Worm (Caenorhabditis elegans) whole organism, mixed stage, embryonic: ENCODE data around the gene cdh-7.

Source experiments
- M03D4.4 ChIP-seq: sonication (generic microtip); optimal IDR thresholded peaks from 2 replicates; lab custom pipeline; 2017; ENCODE audit warnings: mild to moderate bottlenecking, missing genetic modification characterization, missing compliant biosample characterization
- bed-3 ChIP-seq: fragments of 200-800 bp; sonication (Bioruptor generic); optimal IDR thresholded peaks from 3 replicates; lab custom pipeline; 2018; ENCODE audit warnings: mild to moderate bottlenecking, missing genetic modification characterization, moderate library complexity, missing compliant biosample characterization
- blmp-1 ChIP-seq: fragments of 150-350 bp; optimal IDR thresholded peaks from 2 replicates; lab custom pipeline; 2014; ENCODE audit warnings: missing biosample characterization, missing genetic modification characterization
- ceh-39 ChIP-seq: fragments of 150-350 bp; optimal IDR thresholded peaks from 2 replicates; lab custom pipeline; 2014; ENCODE audit warnings: missing biosample characterization, missing genetic modification characterization
- ceh-43 ChIP-seq: fragments of 200-800 bp; sonication (Bioruptor generic); optimal IDR thresholded peaks from 2 replicates; lab custom pipeline; 2018; ENCODE audit warnings: mild to moderate bottlenecking, missing genetic modification characterization, moderate library complexity, missing compliant biosample characterization
- ceh-83 ChIP-seq: fragments of 200-800 bp; sonication (Bioruptor generic); optimal IDR thresholded peaks from 2 replicates; lab custom pipeline; 2018; ENCODE audit warnings: mild to moderate bottlenecking, missing genetic modification characterization, missing compliant biosample characterization
- ces-1 ChIP-seq: fragments of 150-350 bp; optimal IDR thresholded peaks from 2 replicates; lab custom pipeline; 2014; ENCODE audit warnings: missing biosample characterization, missing genetic modification reagents, missing genetic modification characterization
- cnd-1 ChIP-seq: fragments of 200-800 bp; sonication (Bioruptor generic); optimal IDR thresholded peaks from 2 replicates; lab custom pipeline; 2018; ENCODE audit warnings: mild to moderate bottlenecking, missing genetic modification characterization, missing compliant biosample characterization
- drap-1 ChIP-seq: fragments of 200-800 bp; sonication (Bioruptor generic); optimal IDR thresholded peaks from 3 replicates; lab custom pipeline; 2018; ENCODE audit warnings: mild to moderate bottlenecking, missing genetic modification characterization, missing compliant biosample characterization
- elt-1 ChIP-seq: sonication (generic microtip); optimal IDR thresholded peaks from 2 replicates; lab custom pipeline; 2017; ENCODE audit warnings: missing genetic modification characterization, mild to moderate bottlenecking, missing compliant biosample characterization, antibody characterized with exemption, moderate library complexity, borderline replicate concordance; ENCODE audit not compliant: insufficient read depth
- elt-3 ChIP-seq: fragments of 150-350 bp; optimal IDR thresholded peaks from 2 replicates; lab custom pipeline; 2014; ENCODE audit warnings: missing biosample characterization, missing genetic modification characterization
- flh-1 ChIP-seq: fragments of 200-800 bp; sonication (Bioruptor generic); optimal IDR thresholded peaks from 2 replicates; lab custom pipeline; 2018; ENCODE audit warnings: mild to moderate bottlenecking, missing genetic modification characterization, moderate library complexity, missing compliant biosample characterization
- ham-2 ChIP-seq: fragments of 200-800 bp; sonication (Bioruptor generic); optimal IDR thresholded peaks from 2 replicates; lab custom pipeline; 2018; ENCODE audit warnings: mild to moderate bottlenecking, missing genetic modification characterization, missing compliant biosample characterization
- hlh-1 ChIP-seq: fragments of 150-350 bp; optimal IDR thresholded peaks from 2 replicates; lab custom pipeline; 2014; ENCODE audit warnings: missing biosample characterization, missing genetic modification reagents, missing genetic modification characterization
- lin-13 ChIP-seq: fragments of 150-350 bp; optimal IDR thresholded peaks from 2 replicates; lab custom pipeline; 2014; ENCODE audit warnings: missing biosample characterization, missing genetic modification characterization
- lin-32 ChIP-seq: fragments of 200-800 bp; sonication (Bioruptor generic); optimal IDR thresholded peaks from 2 replicates; lab custom pipeline; 2018; ENCODE audit warnings: mild to moderate bottlenecking, missing genetic modification characterization, missing compliant biosample characterization
- mab-5 ChIP-seq: fragments of 150-350 bp; optimal IDR thresholded peaks from 2 replicates; lab custom pipeline; 2014; ENCODE audit warnings: missing biosample characterization, missing genetic modification characterization
- mep-1 ChIP-seq: fragments of 150-350 bp; optimal IDR thresholded peaks from 2 replicates; lab custom pipeline; 2017; ENCODE audit warnings: missing biosample characterization, missing genetic modification reagents, missing genetic modification characterization, inconsistent platforms
- mls-2 ChIP-seq: sonication (generic microtip); optimal IDR thresholded peaks from 2 replicates; lab custom pipeline; 2016; ENCODE audit warnings: mild to moderate bottlenecking, missing genetic modification characterization, moderate library complexity, missing compliant biosample characterization
- nhr-12 ChIP-seq: fragments of 150-350 bp; optimal IDR thresholded peaks from 2 replicates; lab custom pipeline; 2014; ENCODE audit warnings: missing biosample characterization, missing genetic modification characterization
- nhr-2 ChIP-seq: fragments of 150-350 bp; optimal IDR thresholded peaks from 2 replicates; lab custom pipeline; 2014; ENCODE audit warnings: missing biosample characterization, missing genetic modification characterization
- nhr-237 ChIP-seq: fragments of 150-350 bp; optimal IDR thresholded peaks from 2 replicates; lab custom pipeline; 2014; ENCODE audit warnings: missing biosample characterization, missing genetic modification characterization
- nhr-28 ChIP-seq: fragments of 150-350 bp; optimal IDR thresholded peaks from 2 replicates; lab custom pipeline; 2014; ENCODE audit warnings: missing biosample characterization, missing genetic modification characterization
- nhr-76 ChIP-seq: sonication (generic microtip); optimal IDR thresholded peaks from 2 replicates; lab custom pipeline; 2017; ENCODE audit warnings: missing biosample characterization, missing genetic modification characterization
- pha-4 ChIP-seq: fragments of 150-350 bp; optimal IDR thresholded peaks from 2 replicates; lab custom pipeline; 2018; ENCODE audit warnings: missing biosample characterization, missing genetic modification reagents, missing genetic modification characterization
- snpc-4 ChIP-seq: fragments of 150-350 bp; optimal IDR thresholded peaks from 2 replicates; lab custom pipeline; 2014; ENCODE audit warnings: missing biosample characterization, missing genetic modification characterization
- sptf-1 ChIP-seq: sonication (generic microtip); optimal IDR thresholded peaks from 2 replicates; lab custom pipeline; 2017; ENCODE audit warnings: mild to moderate bottlenecking, missing genetic modification characterization, moderate library complexity, missing compliant biosample characterization
- tbx-8 ChIP-seq: fragments of 200-800 bp; sonication (Bioruptor generic); optimal IDR thresholded peaks from 2 replicates; lab custom pipeline; 2018; ENCODE audit warnings: mild to moderate bottlenecking, missing genetic modification characterization, moderate library complexity, missing compliant biosample characterization
- unc-120 ChIP-seq: sonication (generic microtip); optimal IDR thresholded peaks from 2 replicates; lab custom pipeline; 2017; ENCODE audit warnings: missing genetic modification characterization, missing compliant biosample characterization; ENCODE audit not compliant: poor library complexity, severe bottlenecking
- unc-62 ChIP-seq: fragments of 150-350 bp; optimal IDR thresholded peaks from 2 replicates; lab custom pipeline; 2014; ENCODE audit warnings: missing biosample characterization, missing genetic modification reagents, missing genetic modification characterization
- zip-8 ChIP-seq: fragments of 150-350 bp; optimal IDR thresholded peaks from 2 replicates; lab custom pipeline; 2014; ENCODE audit warnings: missing biosample characterization, missing genetic modification characterization
- ztf-11 ChIP-seq: fragments of 150-350 bp; optimal IDR thresholded peaks from 2 replicates; lab custom pipeline; 2014; ENCODE audit warnings: missing biosample characterization, missing genetic modification characterization

The cdh-7 gene

ce11 chrII:14805686-14806085, 37.3 kb upstream of the cdh-7 start, which contains the start of gene srt-11:
TSS of gene srt-11 (plus strand) at chrII:14805986.
- TF ChIP-seq mab-5 (tag; lab: Kevin White, UChicago): no peak
- TF ChIP-seq sptf-1 (tag; lab: Kevin White, UChicago): no peak
- TF ChIP-seq hlh-1: no peak
- TF ChIP-seq mls-2 (tag; lab: Kevin White, UChicago): no peak
- TF ChIP-seq nhr-2: no peak
- no peak for TF ChIP-seq cnd-1 (tag; lab: Kevin White, UChicago)
- TF ChIP-seq nhr-76 (tag; lab: Kevin White, UChicago): no peak
- no peak for TF ChIP-seq nhr-237
- TF ChIP-seq ceh-83: no peak
- TF ChIP-seq ztf-11 (tag; lab: Kevin White, UChicago): no peak
- TF ChIP-seq lin-13 (tag; lab: Kevin White, UChicago): no peak
- no peak for TF ChIP-seq unc-62
- no peak for TF ChIP-seq drap-1 (GFP tag; lab: Kevin White, UChicago)
- TF ChIP-seq ces-1 (GFP tag; lab: Kevin White, UChicago): no peak

DNA sequence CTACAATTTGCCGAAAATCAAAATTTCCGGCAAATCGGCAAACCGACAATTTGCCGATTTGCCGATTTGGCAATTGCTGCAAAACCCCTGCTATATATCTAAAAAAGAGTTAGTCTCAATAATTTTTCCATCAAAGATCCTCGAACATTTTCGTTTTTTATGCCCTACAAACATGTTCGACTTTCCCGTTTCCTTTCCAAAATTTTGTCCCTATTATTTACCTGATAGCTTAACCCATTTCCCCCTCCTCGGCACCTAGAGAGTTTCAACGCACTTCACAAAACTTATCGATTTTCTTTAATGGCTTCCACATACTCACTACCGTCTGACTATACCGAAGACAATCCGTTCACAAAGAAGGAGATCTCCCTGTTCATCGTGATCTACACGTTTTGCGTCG, 34.3 kb upstream of the cdh-7 start, which contains the start of gene W01D2.6:
W01D2.6 (plus strand) TSS at position 301 of the 400 bp plus-strand sequence.
- TF ChIP-seq bed-3 (GFP tag; lab: Kevin White, UChicago): no peak
- no peak for TF ChIP-seq nhr-12 (tag; lab: Kevin White, UChicago)
- no peak for TF ChIP-seq M03D4.4 (tag; lab: Kevin White, UChicago)
- no peak for TF ChIP-seq ceh-43 (GFP tag; lab: Kevin White, UChicago)
- no peak for TF ChIP-seq blmp-1 (tag; lab: Kevin White, UChicago)
- TF ChIP-seq drap-1 (GFP tag; lab: Kevin White, UChicago): no peak
- no peak for TF ChIP-seq flh-1
- no peak for TF ChIP-seq sptf-1 (tag; lab: Kevin White, UChicago)
- no peak for TF ChIP-seq elt-3 (tag; lab: Kevin White, UChicago)
- no peak for TF ChIP-seq nhr-76 (tag; lab: Kevin White, UChicago)
- no peak for TF ChIP-seq hlh-1
- TF ChIP-seq ham-2: no peak
- TF ChIP-seq unc-120 (tag; lab: Kevin White, UChicago): no peak
- no peak for TF ChIP-seq snpc-4 (tag; lab: Kevin White, UChicago)
- no peak for TF ChIP-seq zip-8
- no peak for TF ChIP-seq ces-1 (GFP tag; lab: Kevin White, UChicago)
- no peak for TF ChIP-seq nhr-28

DNA sequence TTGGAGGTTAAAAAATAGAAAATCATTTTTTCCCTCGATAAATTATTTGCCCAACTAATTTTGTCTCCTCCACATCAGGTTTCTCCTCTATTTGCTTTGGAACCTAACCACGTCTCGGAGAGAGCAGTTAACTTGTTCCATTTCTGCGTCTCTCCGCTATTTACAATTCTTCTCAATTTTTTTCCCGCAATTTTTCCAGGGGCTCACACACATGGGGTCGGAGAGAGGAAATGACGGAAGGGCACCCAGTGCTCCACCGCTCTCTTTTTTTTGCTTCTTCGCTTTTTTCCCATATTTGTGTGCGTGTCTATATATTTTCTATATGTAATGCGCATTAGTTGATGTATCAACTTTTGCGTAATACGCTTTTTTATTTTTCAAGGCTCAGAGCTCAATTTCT, 32.4 kb upstream of the cdh-7 start:
- no peak for TF ChIP-seq ceh-39 (tag; lab: Kevin White, UChicago)
- no peak for TF ChIP-seq tbx-8 (GFP tag; lab: Kevin White, UChicago)
- TF ChIP-seq ces-1 (GFP tag; lab: Kevin White, UChicago): peak; percentile 26
- no peak for TF ChIP-seq zip-8
- no peak for TF ChIP-seq mab-5 (tag; lab: Kevin White, UChicago)
- no peak for TF ChIP-seq elt-1 (tag; lab: Kevin White, UChicago)
- no peak for TF ChIP-seq hlh-1
- no peak for TF ChIP-seq drap-1 (GFP tag; lab: Kevin White, UChicago)
- no peak for TF ChIP-seq sptf-1 (tag; lab: Kevin White, UChicago)
- TF ChIP-seq mep-1 (tag; lab: Kevin White, UChicago): no peak
- peak; percentile 3 for TF ChIP-seq pha-4 (tag; lab: Kevin White, UChicago)
- no peak for TF ChIP-seq nhr-28
- no peak for TF ChIP-seq unc-120 (tag; lab: Kevin White, UChicago)
- no peak for TF ChIP-seq ztf-11 (tag; lab: Kevin White, UChicago)
- TF ChIP-seq mls-2 (tag; lab: Kevin White, UChicago): no peak

- TF ChIP-seq nhr-76 (tag; lab: Kevin White, UChicago) (no peak), ceh-43 (GFP tag; lab: Kevin White, UChicago) (no peak), snpc-4 (tag; lab: Kevin White, UChicago) (no peak), hlh-1 (no peak), lin-13 (tag; lab: Kevin White, UChicago) (no peak), lin-32 (GFP tag; lab: Kevin White, UChicago) (no peak), ceh-83 (no peak), unc-120 (tag; lab: Kevin White, UChicago) (no peak), flh-1 (no peak), ham-2 (no peak), ceh-39 (tag; lab: Kevin White, UChicago) (no peak)
These were observed 31.6 kb upstream of the cdh-7 start for ce11 chrII:14811472-14811871.
